Worm (Caenorhabditis elegans): ENCODE measurements around the gene Y67A10A.11.

Y67A10A.11 gene

DNA sequence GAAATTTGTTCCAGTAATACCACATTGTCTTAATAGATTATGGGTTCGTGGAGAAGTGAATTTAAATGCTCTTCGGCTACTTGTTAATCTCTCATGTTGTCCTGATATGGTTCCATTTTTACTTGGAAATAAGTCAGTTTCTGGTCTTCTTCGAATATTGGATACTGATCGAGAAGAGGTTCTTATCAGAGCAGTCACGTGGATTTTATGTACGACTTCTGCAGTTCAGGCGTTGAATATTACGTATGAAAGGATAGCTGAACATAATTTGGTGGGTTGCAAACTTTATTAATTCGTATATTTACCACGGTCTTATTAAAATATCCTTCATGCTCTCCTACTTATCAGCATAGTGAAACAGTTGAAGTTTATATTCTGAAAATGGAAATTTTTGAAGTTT, 38.1 kb downstream of the Y67A10A.11 start:
- no peak for TF ChIP-seq tab-1 (GFP tag; IDR thresholded peaks at IDR 0.05)
- no peak for TF ChIP-seq T22C8.4 (GFP tag; IDR thresholded peaks at IDR 0.05)
- TF ChIP-seq ztf-23 (GFP tag; IDR thresholded peaks at IDR 0.05) = no peak
- TF ChIP-seq med-1 (GFP tag; optimal IDR thresholded peaks at IDR 0.05; ENCODE audit: insufficient read depth) = no peak
- no peak for TF ChIP-seq ztf-29 (GFP tag; IDR thresholded peaks at IDR 0.05)
- no peak for TF ChIP-seq flt-1 (GFP tag; IDR thresholded peaks at IDR 0.05)
- no peak for TF ChIP-seq ref-1 (GFP tag; conservative IDR thresholded peaks at IDR 0.05)
- no peak for TF ChIP-seq klf-2 (GFP tag; conservative IDR thresholded peaks at IDR 0.05)
- no peak for TF ChIP-seq cog-1 (tag; optimal IDR thresholded peaks at IDR 0.05)

DNA sequence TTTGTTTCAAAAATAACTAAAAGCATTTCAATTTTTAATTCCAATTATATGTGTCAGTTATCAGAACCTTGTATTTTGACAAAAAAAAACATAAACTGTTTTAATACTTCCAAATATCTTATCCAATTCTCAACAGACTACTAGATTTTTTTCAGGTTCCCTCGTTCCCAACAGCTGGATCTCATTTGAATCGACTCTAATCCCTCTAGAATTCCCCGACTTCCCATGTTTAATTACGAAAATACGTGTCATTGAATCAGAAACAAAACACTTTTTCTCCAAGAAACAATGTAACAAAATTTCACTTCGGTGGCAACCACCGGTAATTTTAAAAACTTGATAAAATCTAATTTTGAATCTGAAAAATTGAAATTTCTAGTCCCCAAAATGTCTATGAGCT, 39.4 kb downstream of the Y67A10A.11 start:
- TF ChIP-seq T22C8.4 (GFP tag; IDR thresholded peaks at IDR 0.05) (no peak), med-1 (GFP tag; optimal IDR thresholded peaks at IDR 0.05; ENCODE audit: insufficient read depth) (no peak), ref-1 (GFP tag; conservative IDR thresholded peaks at IDR 0.05) (no peak), klf-2 (GFP tag; conservative IDR thresholded peaks at IDR 0.05) (no peak), ztf-23 (GFP tag; IDR thresholded peaks at IDR 0.05) (no peak), flt-1 (GFP tag; IDR thresholded peaks at IDR 0.05) (no peak), ztf-29 (GFP tag; IDR thresholded peaks at IDR 0.05) (no peak), tab-1 (GFP tag; IDR thresholded peaks at IDR 0.05) (no peak), cog-1 (tag; optimal IDR thresholded peaks at IDR 0.05) (no peak)

- TF ChIP-seq med-1 (GFP tag; optimal IDR thresholded peaks at IDR 0.05; ENCODE audit: insufficient read depth) (no peak), T22C8.4 (GFP tag; IDR thresholded peaks at IDR 0.05) (no peak), ztf-23 (GFP tag; IDR thresholded peaks at IDR 0.05) (no peak), flt-1 (GFP tag; IDR thresholded peaks at IDR 0.05) (no peak), klf-2 (GFP tag; conservative IDR thresholded peaks at IDR 0.05) (no peak), tab-1 (GFP tag; IDR thresholded peaks at IDR 0.05) (no peak), ref-1 (GFP tag; conservative IDR thresholded peaks at IDR 0.05) (no peak), ztf-29 (GFP tag; IDR thresholded peaks at IDR 0.05) (no peak), cog-1 (tag; optimal IDR thresholded peaks at IDR 0.05) (no peak)
Observed at ce11 chrIV:14383474-14383873, 43.7 kb downstream of the Y67A10A.11 start, which contains the start of gene paqr-3. paqr-3 (minus strand) TSS chrIV:14383683.

ce11 chrIV:14384194-14384593, 44.4 kb downstream of the Y67A10A.11 start:
- TF ChIP-seq klf-2 (GFP tag; conservative IDR thresholded peaks at IDR 0.05) = no peak
- TF ChIP-seq ref-1 (GFP tag; conservative IDR thresholded peaks at IDR 0.05) = no peak
- TF ChIP-seq flt-1 (GFP tag; IDR thresholded peaks at IDR 0.05) = no peak
- TF ChIP-seq cog-1 (tag; optimal IDR thresholded peaks at IDR 0.05) = no peak
- TF ChIP-seq ztf-23 (GFP tag; IDR thresholded peaks at IDR 0.05) = no peak
- no peak for TF ChIP-seq ztf-29 (GFP tag; IDR thresholded peaks at IDR 0.05)
- TF ChIP-seq tab-1 (GFP tag; IDR thresholded peaks at IDR 0.05) = no peak
- no peak for TF ChIP-seq T22C8.4 (GFP tag; IDR thresholded peaks at IDR 0.05)
- no peak for TF ChIP-seq med-1 (GFP tag; optimal IDR thresholded peaks at IDR 0.05; ENCODE audit: insufficient read depth)

DNA sequence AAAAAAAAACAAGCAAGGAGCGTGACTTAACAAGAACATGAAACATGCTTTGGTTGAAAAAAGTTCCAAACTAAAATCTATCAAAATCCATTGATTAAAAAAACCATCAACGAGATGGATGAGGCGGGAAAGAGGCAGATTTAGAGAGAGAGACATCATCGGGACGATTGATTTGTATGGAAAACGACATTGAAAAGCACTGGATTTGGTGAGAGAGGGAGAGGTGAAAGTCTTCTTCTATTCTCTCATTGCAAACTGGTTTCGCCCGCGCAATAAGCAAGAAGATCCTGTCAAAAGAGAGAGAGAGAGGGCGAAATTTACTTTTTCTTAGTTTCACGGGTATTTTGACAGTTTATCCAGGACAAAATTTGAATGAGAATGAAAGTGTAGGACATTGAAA, 45.4 kb downstream of the Y67A10A.11 start:
- TF ChIP-seq T22C8.4 (GFP tag; IDR thresholded peaks at IDR 0.05) (no peak), med-1 (GFP tag; optimal IDR thresholded peaks at IDR 0.05; ENCODE audit: insufficient read depth) (no peak)

DNA sequence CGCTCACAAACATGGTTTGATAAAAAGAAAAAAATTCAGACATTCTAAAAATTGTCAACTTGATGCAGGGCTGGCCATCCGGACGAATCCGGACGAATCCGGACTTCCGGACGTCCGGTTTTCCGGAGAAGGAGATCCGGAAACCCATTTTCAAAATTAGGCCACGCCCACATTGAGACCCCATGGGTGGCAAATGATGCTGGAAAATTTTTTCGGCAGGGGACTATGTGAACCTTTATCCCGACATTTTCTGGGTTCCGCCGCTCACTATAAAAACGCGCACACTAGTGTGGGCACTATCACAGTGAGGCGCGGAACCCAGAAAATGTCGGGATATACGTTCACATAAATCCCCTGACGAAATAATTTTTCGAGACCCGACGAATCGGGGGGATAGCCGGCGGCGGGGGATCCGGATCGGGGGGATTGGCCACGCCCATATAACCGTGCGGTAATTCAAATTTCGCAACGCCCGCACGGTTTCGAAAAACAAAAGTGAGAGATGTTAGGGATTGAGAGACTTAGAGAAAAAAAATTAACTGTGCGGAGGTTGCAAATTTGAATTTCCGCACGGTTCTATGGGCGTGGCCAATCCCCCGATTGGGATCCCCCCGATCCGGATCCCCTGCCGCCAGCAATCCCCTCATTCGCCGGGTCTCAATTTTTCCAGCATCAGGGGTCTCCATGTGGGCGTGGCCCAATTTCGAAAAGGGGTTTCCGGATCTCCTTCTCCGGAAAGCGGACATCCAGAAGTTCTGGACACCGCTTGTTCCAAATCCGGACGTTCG, 48.2 kb downstream of the Y67A10A.11 start:
- TF ChIP-seq klf-2 (GFP tag; conservative IDR thresholded peaks at IDR 0.05) = no peak
- no peak for TF ChIP-seq flt-1 (GFP tag; IDR thresholded peaks at IDR 0.05)
- TF ChIP-seq cog-1 (tag; optimal IDR thresholded peaks at IDR 0.05) = no peak
- TF ChIP-seq ref-1 (GFP tag; conservative IDR thresholded peaks at IDR 0.05) = no peak
- TF ChIP-seq ztf-23 (GFP tag; IDR thresholded peaks at IDR 0.05) = no peak
- no peak for TF ChIP-seq med-1 (GFP tag; optimal IDR thresholded peaks at IDR 0.05; ENCODE audit: insufficient read depth)
- no peak for TF ChIP-seq T22C8.4 (GFP tag; IDR thresholded peaks at IDR 0.05)
- TF ChIP-seq ztf-29 (GFP tag; IDR thresholded peaks at IDR 0.05) = no peak
- TF ChIP-seq tab-1 (GFP tag; IDR thresholded peaks at IDR 0.05) = no peak

- TF ChIP-seq cog-1 (tag; optimal IDR thresholded peaks at IDR 0.05) (no peak), ztf-29 (GFP tag; IDR thresholded peaks at IDR 0.05) (no peak), flt-1 (GFP tag; IDR thresholded peaks at IDR 0.05) (no peak), ref-1 (GFP tag; conservative IDR thresholded peaks at IDR 0.05) (no peak), tab-1 (GFP tag; IDR thresholded peaks at IDR 0.05) (no peak), T22C8.4 (GFP tag; IDR thresholded peaks at IDR 0.05) (no peak)
Observed at ce11 chrIV:14389070-14389469, 49.3 kb downstream of the Y67A10A.11 start.

ce11 chrIV:14390023-14390614, 50.4 kb downstream of the Y67A10A.11 start:
- TF ChIP-seq T22C8.4 (GFP tag; IDR thresholded peaks at IDR 0.05) (no peak), klf-2 (GFP tag; conservative IDR thresholded peaks at IDR 0.05) (no peak), ztf-23 (GFP tag; IDR thresholded peaks at IDR 0.05) (no peak), med-1 (GFP tag; optimal IDR thresholded peaks at IDR 0.05; ENCODE audit: insufficient read depth) (no peak), ref-1 (GFP tag; conservative IDR thresholded peaks at IDR 0.05) (no peak), ztf-29 (GFP tag; IDR thresholded peaks at IDR 0.05) (no peak), flt-1 (GFP tag; IDR thresholded peaks at IDR 0.05) (no peak), cog-1 (tag; optimal IDR thresholded peaks at IDR 0.05) (no peak), tab-1 (GFP tag; IDR thresholded peaks at IDR 0.05) (no peak)

- TF ChIP-seq T22C8.4 (GFP tag; IDR thresholded peaks at IDR 0.05) (no peak), ztf-23 (GFP tag; IDR thresholded peaks at IDR 0.05) (no peak), klf-2 (GFP tag; conservative IDR thresholded peaks at IDR 0.05) (no peak), tab-1 (GFP tag; IDR thresholded peaks at IDR 0.05) (no peak), ref-1 (GFP tag; conservative IDR thresholded peaks at IDR 0.05) (no peak), flt-1 (GFP tag; IDR thresholded peaks at IDR 0.05) (no peak), med-1 (GFP tag; optimal IDR thresholded peaks at IDR 0.05; ENCODE audit: insufficient read depth) (no peak), ztf-29 (GFP tag; IDR thresholded peaks at IDR 0.05) (no peak), cog-1 (tag; optimal IDR thresholded peaks at IDR 0.05) (no peak)
Observed at ce11 chrIV:14391268-14391667, 51.5 kb downstream of the Y67A10A.11 start.
